Worm (Caenorhabditis elegans): ENCODE data around the gene slrp-1.

ce11 chrV:13562748-13563147 lies 2.9 kb upstream of the slrp-1 start:
- no peak for TF ChIP-seq R02D3.7 (tag; optimal IDR thresholded peaks at IDR 0.05)
- no peak for TF ChIP-seq ZK546.5 (tag; optimal IDR thresholded peaks at IDR 0.05)
- TF ChIP-seq elt-3 (tag; optimal IDR thresholded peaks at IDR 0.05): no peak
- no peak for TF ChIP-seq ama-1 (optimal IDR thresholded peaks at IDR 0.05)
- TF ChIP-seq unc-62 (GFP tag; optimal IDR thresholded peaks at IDR 0.05): no peak
- TF ChIP-seq nhr-23 (tag; optimal IDR thresholded peaks at IDR 0.05): no peak
- no peak for TF ChIP-seq peb-1 (tag; optimal IDR thresholded peaks at IDR 0.05)
- no peak for TF ChIP-seq aly-2 (tag; optimal IDR thresholded peaks at IDR 0.05)

Data from whole organism, L2 larva.